Worm (Caenorhabditis elegans) whole organism, young adult: Measurements from ENCODE around the gene Y50E8A.5.
A peak's percentile ranks its signal among the peaks of the same experiment; 100 is the strongest.

Experiments used
- B0019.2 ChIP-seq: fragments of 200-800 bp; sonication (Bioruptor generic); conservative IDR thresholded peaks from 2 replicates; pipeline ENCODE4 v1.3.6; 2022; ENCODE audit warnings: missing genetic modification reagents, missing genetic modification characterization, missing compliant biosample characterization
- B0035.1 ChIP-seq: sonication (generic microtip); optimal IDR thresholded peaks from 2 replicates; lab custom pipeline; 2016; ENCODE audit warnings: missing genetic modification characterization, mild to moderate bottlenecking, missing compliant biosample characterization, missing genotype, missing genetic modification reagents
- B0261.1 ChIP-seq: sonication (generic microtip); optimal IDR thresholded peaks from 2 replicates; lab custom pipeline; 2016; ENCODE audit warnings: mild to moderate bottlenecking, missing genetic modification characterization, moderate library complexity, missing compliant biosample characterization
- B0336.3 ChIP-seq: fragments of 200-800 bp; sonication (Bioruptor generic); IDR thresholded peaks from 2 replicates; pipeline ENCODE4 v1.3.6; 2022; ENCODE audit warnings: missing genetic modification characterization, missing compliant biosample characterization
- D2030.7 ChIP-seq: fragments of 200-800 bp; sonication (Bioruptor generic); IDR thresholded peaks from 2 replicates; pipeline ENCODE4 v1.3.6; 2022; ENCODE audit warnings: missing genetic modification reagents, missing genetic modification characterization, missing compliant biosample characterization
- F10E7.11 ChIP-seq: sonication (generic microtip); optimal IDR thresholded peaks from 2 replicates; lab custom pipeline; 2017; ENCODE audit warnings: mild to moderate bottlenecking, missing genetic modification characterization, moderate library complexity, missing compliant biosample characterization
- F22D6.2 ChIP-seq: sonication (generic microtip); optimal IDR thresholded peaks from 2 replicates; lab custom pipeline; 2016; ENCODE audit warnings: mild to moderate bottlenecking, missing genetic modification characterization, missing compliant biosample characterization
- F37B4.10 ChIP-seq: fragments of 200-800 bp; sonication (Bioruptor generic); IDR thresholded peaks from 2 replicates; pipeline ENCODE4 v1.3.6; 2022; ENCODE audit warnings: missing genetic modification characterization, missing compliant biosample characterization
- F49E8.2 ChIP-seq: sonication (generic microtip); optimal IDR thresholded peaks from 3 replicates; lab custom pipeline; 2017; ENCODE audit warnings: missing genetic modification characterization, mild to moderate bottlenecking, missing compliant biosample characterization, antibody characterized with exemption, moderate library complexity; ENCODE audit not compliant: insufficient read depth
- Y53G8AR.9 ChIP-seq: fragments of 200-800 bp; sonication (Bioruptor generic); conservative IDR thresholded peaks from 2 replicates; pipeline ENCODE4 v1.3.6; 2022; ENCODE audit warnings: missing genetic modification reagents, missing genetic modification characterization, missing compliant biosample characterization
- Y56A3A.18 ChIP-seq: fragments of 200-800 bp; sonication (Bioruptor generic); IDR thresholded peaks from 2 replicates; pipeline ENCODE4 v1.3.6; 2022; ENCODE audit warnings: missing genetic modification reagents, missing genetic modification characterization, missing compliant biosample characterization
- Y67H2A.10 ChIP-seq: fragments of 200-800 bp; sonication (Bioruptor generic); conservative IDR thresholded peaks from 2 replicates; pipeline ENCODE4 v1.3.6; 2022; ENCODE audit warnings: missing genetic modification reagents, missing genetic modification characterization, missing compliant biosample characterization
- ZK185.1 ChIP-seq: sonication (generic microtip); optimal IDR thresholded peaks from 2 replicates; lab custom pipeline; 2016; ENCODE audit warnings: mild to moderate bottlenecking, missing genetic modification characterization, missing compliant biosample characterization; ENCODE audit not compliant: poor library complexity, severe bottlenecking
- ama-1 ChIP-seq, 3 experiments: fragments of 150-350 bp in 1 of 3; sonication (generic microtip) in 2 of 3; optimal IDR thresholded peaks; 2 replicates each; lab custom pipeline; 2014 to 2018; ENCODE audit warnings: missing biosample characterization in 2 of 3, missing genetic modification characterization in 2 of 3, missing genetic modification reagents in 2 of 3
- aptf-2 ChIP-seq: fragments of 200-800 bp; sonication (Bioruptor generic); conservative IDR thresholded peaks from 2 replicates; pipeline ENCODE4 v1.3.6; 2022; ENCODE audit warnings: missing genetic modification reagents, missing genetic modification characterization, missing compliant biosample characterization
- atf-7 ChIP-seq: sonication (generic microtip); optimal IDR thresholded peaks from 2 replicates; lab custom pipeline; 2017; ENCODE audit warnings: mild to moderate bottlenecking, missing genetic modification characterization, missing compliant biosample characterization
- attf-3 ChIP-seq: fragments of 200-800 bp; sonication (Bioruptor generic); conservative IDR thresholded peaks from 2 replicates; pipeline ENCODE4 v1.3.6; 2022; ENCODE audit warnings: missing genetic modification reagents, missing genetic modification characterization, missing compliant biosample characterization
- bed-1 ChIP-seq: fragments of 200-800 bp; sonication (Bioruptor generic); IDR thresholded peaks from 2 replicates; pipeline ENCODE4 v1.3.6; 2022; ENCODE audit warnings: missing genetic modification reagents, missing genetic modification characterization, missing compliant biosample characterization
- cebp-1 ChIP-seq, 2 experiments: fragments of 200-800 bp in 1 of 2; sonication (Bioruptor generic) in 1 of 2; sonication (generic microtip) in 1 of 2; IDR thresholded peaks in 1 of 2; optimal IDR thresholded peaks in 1 of 2; 2 replicates each; pipeline versions ENCODE4 v1.3.6 to Lab custom; 2017 to 2022; ENCODE audit warnings: missing compliant biosample characterization in 2 of 2, missing genetic modification characterization in 2 of 2, mild to moderate bottlenecking in 1 of 2, missing genetic modification reagents in 1 of 2, moderate library complexity in 1 of 2
- cebp-2 ChIP-seq: fragments of 200-800 bp; sonication (Bioruptor generic); IDR thresholded peaks from 2 replicates; pipeline ENCODE4 v1.3.6; 2022; ENCODE audit warnings: missing genetic modification characterization, missing compliant biosample characterization
- ceh-100 ChIP-seq: fragments of 200-800 bp; sonication (Bioruptor generic); IDR thresholded peaks from 2 replicates; pipeline ENCODE4 v1.3.6; 2022; ENCODE audit warnings: missing genetic modification reagents, missing genetic modification characterization, missing compliant biosample characterization
- ceh-27 ChIP-seq: fragments of 200-800 bp; sonication (Bioruptor generic); optimal IDR thresholded peaks from 2 replicates; lab custom pipeline; 2018; ENCODE audit warnings: mild to moderate bottlenecking, missing genetic modification characterization, moderate library complexity, missing compliant biosample characterization
- chd-7 ChIP-seq: sonication (generic microtip); optimal IDR thresholded peaks from 2 replicates; lab custom pipeline; 2016; ENCODE audit warnings: mild to moderate bottlenecking, missing genetic modification characterization, moderate library complexity, missing compliant biosample characterization
- dox-1 ChIP-seq: fragments of 200-800 bp; sonication (Bioruptor generic); IDR thresholded peaks from 2 replicates; pipeline ENCODE4 v1.3.6; 2022; ENCODE audit warnings: missing genetic modification reagents, missing genetic modification characterization, missing compliant biosample characterization
- him-1 ChIP-seq: sonication (generic microtip); optimal IDR thresholded peaks from 2 replicates; lab custom pipeline; 2016; ENCODE audit warnings: missing genotype, missing genetic modification reagents, missing genetic modification characterization, missing compliant biosample characterization
- hlh-12 ChIP-seq: sonication (generic microtip); optimal IDR thresholded peaks from 2 replicates; lab custom pipeline; 2016; ENCODE audit warnings: missing genetic modification characterization, missing compliant biosample characterization
- hmg-20 ChIP-seq: fragments of 200-800 bp; sonication (Bioruptor generic); IDR thresholded peaks from 2 replicates; pipeline ENCODE4 v1.3.6; 2022; ENCODE audit warnings: missing genetic modification reagents, missing genetic modification characterization, missing compliant biosample characterization
- hsf-1 ChIP-seq: fragments of 200-800 bp; sonication (Bioruptor generic); IDR thresholded peaks from 2 replicates; pipeline ENCODE4 v1.3.6; 2022; ENCODE audit warnings: missing genetic modification reagents, missing genetic modification characterization, missing compliant biosample characterization
- lag-1 ChIP-seq: fragments of 200-800 bp; sonication (Bioruptor generic); IDR thresholded peaks from 2 replicates; pipeline ENCODE4 v1.3.6; 2022; ENCODE audit warnings: missing genetic modification reagents, missing genetic modification characterization, missing compliant biosample characterization
- let-607 ChIP-seq, 2 experiments: fragments of 200-800 bp in 1 of 2; sonication (Bioruptor generic) in 1 of 2; sonication (generic microtip) in 1 of 2; optimal IDR thresholded peaks; 2 replicates each; lab custom pipeline; 2016 to 2018; ENCODE audit warnings: mild to moderate bottlenecking in 2 of 2, missing compliant biosample characterization in 2 of 2, missing genetic modification characterization in 2 of 2, moderate library complexity in 2 of 2, missing genotype in 1 of 2
- lin-40 ChIP-seq: sonication (generic microtip); optimal IDR thresholded peaks from 2 replicates; lab custom pipeline; 2016; ENCODE audit warnings: missing genetic modification characterization, mild to moderate bottlenecking, missing compliant biosample characterization, missing genotype, missing genetic modification reagents
- madf-10 ChIP-seq: sonication (generic microtip); optimal IDR thresholded peaks from 2 replicates; lab custom pipeline; 2016; ENCODE audit warnings: mild to moderate bottlenecking, missing genetic modification characterization, missing compliant biosample characterization
- madf-3 ChIP-seq: fragments of 200-800 bp; sonication (Bioruptor generic); IDR thresholded peaks from 2 replicates; pipeline ENCODE4 v1.3.6; 2022; ENCODE audit warnings: missing genetic modification reagents, missing genetic modification characterization, missing compliant biosample characterization
- madf-8 ChIP-seq: fragments of 200-800 bp; sonication (Bioruptor generic); conservative IDR thresholded peaks from 2 replicates; pipeline ENCODE4 v1.3.6; 2022; ENCODE audit warnings: missing genetic modification reagents, missing genetic modification characterization, missing compliant biosample characterization
- mel-28 ChIP-seq: sonication (generic microtip); optimal IDR thresholded peaks from 2 replicates; lab custom pipeline; 2016; ENCODE audit warnings: borderline replicate concordance, mild to moderate bottlenecking, missing genetic modification characterization, missing compliant biosample characterization
- nfya-2 ChIP-seq: fragments of 200-800 bp; sonication (Bioruptor generic); IDR thresholded peaks from 2 replicates; pipeline ENCODE4 v1.3.6; 2022; ENCODE audit warnings: missing genetic modification reagents, missing genetic modification characterization, missing compliant biosample characterization
- pha-4 ChIP-seq: fragments of 150-350 bp; sonication (generic microtip); optimal IDR thresholded peaks from 2 replicates; lab custom pipeline; 2014; ENCODE audit warnings: missing biosample characterization, missing genetic modification reagents, missing genetic modification characterization
- repo-1 ChIP-seq: sonication (generic microtip); optimal IDR thresholded peaks from 2 replicates; lab custom pipeline; 2017; ENCODE audit warnings: mild to moderate bottlenecking, missing genetic modification characterization, missing compliant biosample characterization
- rpc-1 ChIP-seq, 2 experiments: fragments of 150-350 bp in 1 of 2; sonication (generic microtip) in 1 of 2; optimal IDR thresholded peaks; 2 replicates each; lab custom pipeline; 2014 to 2018; ENCODE audit warnings: missing biosample characterization in 1 of 2, missing genetic modification characterization in 1 of 2, missing genetic modification reagents in 1 of 2, missing genotype in 1 of 2
- snpc-1.1 ChIP-seq: sonication (generic microtip); optimal IDR thresholded peaks from 2 replicates; lab custom pipeline; 2017; ENCODE audit warnings: missing genetic modification characterization, mild to moderate bottlenecking, missing compliant biosample characterization, antibody characterized with exemption, moderate library complexity, missing genotype, missing genetic modification reagents; ENCODE audit not compliant: insufficient read depth
- xnd-1 ChIP-seq: sonication (generic microtip); optimal IDR thresholded peaks from 2 replicates; lab custom pipeline; 2016; ENCODE audit warnings: missing genotype, missing genetic modification reagents, missing genetic modification characterization, missing compliant biosample characterization
- ztf-25 ChIP-seq: fragments of 200-800 bp; sonication (Bioruptor generic); IDR thresholded peaks from 2 replicates; pipeline ENCODE4 v1.3.6; 2022; ENCODE audit warnings: missing genetic modification reagents, missing genetic modification characterization, missing compliant biosample characterization
- ztf-28 ChIP-seq: fragments of 200-800 bp; sonication (Bioruptor generic); IDR thresholded peaks from 2 replicates; pipeline ENCODE4 v1.3.6; 2022; ENCODE audit warnings: missing genetic modification reagents, missing genetic modification characterization, missing compliant biosample characterization
- ztf-3 ChIP-seq: fragments of 200-800 bp; sonication (Bioruptor generic); optimal IDR thresholded peaks from 2 replicates; lab custom pipeline; 2018; ENCODE audit warnings: mild to moderate bottlenecking, missing genetic modification characterization, missing compliant biosample characterization
- ztf-6 ChIP-seq: fragments of 200-800 bp; sonication (Bioruptor generic); IDR thresholded peaks from 2 replicates; pipeline ENCODE4 v1.3.6; 2022; ENCODE audit warnings: missing genetic modification reagents, missing genetic modification characterization, missing compliant biosample characterization

Gene Y50E8A.5

DNA sequence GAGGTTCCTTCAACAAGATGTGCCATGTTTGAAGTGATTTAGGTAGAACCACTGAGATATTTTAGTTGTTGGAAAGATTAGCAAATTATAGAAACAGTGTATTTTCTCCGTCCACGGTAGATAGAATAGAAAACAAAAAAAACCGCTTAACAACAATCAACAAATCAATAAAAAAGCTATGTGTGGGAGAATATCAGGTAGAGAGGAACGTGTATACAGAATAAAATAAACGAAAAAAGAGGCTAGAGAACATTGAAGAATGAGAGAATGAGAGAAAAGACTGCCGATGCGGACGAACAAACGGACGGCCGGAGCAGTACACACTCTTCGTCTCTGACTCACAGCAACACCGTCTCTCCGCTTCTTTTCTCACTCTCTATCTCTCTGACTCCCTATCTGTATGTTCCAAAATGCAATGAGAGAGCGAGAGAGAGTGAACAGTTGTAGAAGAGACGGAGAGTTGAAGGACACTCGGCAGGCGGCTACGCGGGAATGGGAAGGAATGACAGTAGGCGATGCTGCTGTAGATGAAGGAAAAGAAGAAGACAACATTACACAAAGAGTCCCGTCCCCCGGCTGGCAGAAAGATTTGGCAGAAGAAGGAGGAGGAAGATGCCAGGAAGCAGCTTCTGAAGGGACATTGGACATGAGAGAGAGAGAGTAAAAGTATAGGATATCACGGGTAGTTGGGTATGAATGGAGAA, 40.0 kb downstream of the Y50E8A.5 start, which contains the start of gene unc-112 (continued):
- TF ChIP-seq cebp-1 (GFP tag; IDR thresholded peaks at IDR 0.05; lab: Robert Waterston, UW): no peak
- peak; percentile 73 for TF ChIP-seq cebp-1 (tag; optimal IDR thresholded peaks at IDR 0.05; lab: Kevin White, UChicago)
- TF ChIP-seq ztf-6 (GFP tag; lab: Robert Waterston, UW): no peak
- TF ChIP-seq atf-7: no peak
- TF ChIP-seq rpc-1 (optimal IDR thresholded peaks at IDR 0.05; lab: Kevin White, UChicago): no peak
- TF ChIP-seq rpc-1 (tag; optimal IDR thresholded peaks at IDR 0.05; lab: Kevin White, UChicago): no peak
- TF ChIP-seq madf-10: no peak
- TF ChIP-seq dox-1 (GFP tag; lab: Robert Waterston, UW): peak; percentile 90
- no peak for TF ChIP-seq him-1 (tag; lab: Kevin White, UChicago)
- TF ChIP-seq Y56A3A.18 (GFP tag; lab: Robert Waterston, UW): no peak
- no peak for TF ChIP-seq lin-40 (tag; lab: Kevin White, UChicago)
- no peak for TF ChIP-seq B0261.1 (tag; lab: Kevin White, UChicago)
- TF ChIP-seq lag-1 (GFP tag; lab: Robert Waterston, UW): no peak
- no peak for TF ChIP-seq snpc-1.1
- no peak for TF ChIP-seq bed-1 (GFP tag; lab: Robert Waterston, UW)
- no peak for TF ChIP-seq F22D6.2 (tag; lab: Kevin White, UChicago)
- TF ChIP-seq attf-3 (GFP tag; lab: Robert Waterston, UW): no peak
- TF ChIP-seq aptf-2 (GFP tag; lab: Robert Waterston, UW): no peak
- no peak for TF ChIP-seq madf-8 (GFP tag; lab: Robert Waterston, UW)
- TF ChIP-seq pha-4 (tag; lab: Kevin White, UChicago): no peak
- no peak for TF ChIP-seq B0035.1 (tag; lab: Kevin White, UChicago)
- TF ChIP-seq D2030.7 (GFP tag; lab: Robert Waterston, UW): no peak
- TF ChIP-seq Y53G8AR.9 (GFP tag; lab: Robert Waterston, UW): no peak
- TF ChIP-seq B0019.2 (GFP tag; lab: Robert Waterston, UW): no peak
- peak; percentile 25 to 29 for TF ChIP-seq let-607 (tag; optimal IDR thresholded peaks at IDR 0.05; lab: Kevin White, UChicago)
- peak; percentile 59; the same call in 1 of the 2 replicates for TF ChIP-seq hmg-20 (GFP tag; lab: Robert Waterston, UW)
- TF ChIP-seq F49E8.2 (tag; lab: Kevin White, UChicago): no peak
- TF ChIP-seq ceh-100: no peak
- peak; percentile 62 for TF ChIP-seq ceh-27 (GFP tag; lab: Kevin White, UChicago)
- no peak for TF ChIP-seq nfya-2 (GFP tag; lab: Robert Waterston, UW)
- TF ChIP-seq ztf-3 (GFP tag; lab: Kevin White, UChicago): no peak
- no peak for TF ChIP-seq F10E7.11 (tag; lab: Kevin White, UChicago)
- peak; percentile 61; the same call in 1 of the 2 replicates for TF ChIP-seq B0336.3
- TF ChIP-seq mel-28: no peak
- TF ChIP-seq madf-3 (GFP tag; lab: Robert Waterston, UW): 0 out of 2 replicates have a peak, but pooled peaks have one; percentile 12
- no peak for TF ChIP-seq F37B4.10 (GFP tag; lab: Robert Waterston, UW)
- no peak for TF ChIP-seq ztf-28 (GFP tag; lab: Robert Waterston, UW)
- no peak for TF ChIP-seq hlh-12 (tag; lab: Kevin White, UChicago)
- TF ChIP-seq chd-7 (tag; lab: Kevin White, UChicago): no peak
- no peak for TF ChIP-seq xnd-1 (tag; lab: Kevin White, UChicago)
- no peak for TF ChIP-seq ztf-25 (GFP tag; lab: Robert Waterston, UW)
- no peak for TF ChIP-seq cebp-2
- TF ChIP-seq Y67H2A.10: no peak
- no peak for TF ChIP-seq ama-1 (optimal IDR thresholded peaks at IDR 0.05; lab: Kevin White, UChicago)
- TF ChIP-seq ama-1 (GFP tag; optimal IDR thresholded peaks at IDR 0.05; lab: Kevin White, UChicago): no peak
- TF ChIP-seq hsf-1: 0 out of 2 replicates have a peak, but pooled peaks have one; percentile 18
- TF ChIP-seq ZK185.1 (tag; lab: Kevin White, UChicago): no peak
- no peak for TF ChIP-seq repo-1
